Worm (Caenorhabditis elegans): ENCODE results near the gene T24C4.2.

Gene T24C4.2

DNA sequence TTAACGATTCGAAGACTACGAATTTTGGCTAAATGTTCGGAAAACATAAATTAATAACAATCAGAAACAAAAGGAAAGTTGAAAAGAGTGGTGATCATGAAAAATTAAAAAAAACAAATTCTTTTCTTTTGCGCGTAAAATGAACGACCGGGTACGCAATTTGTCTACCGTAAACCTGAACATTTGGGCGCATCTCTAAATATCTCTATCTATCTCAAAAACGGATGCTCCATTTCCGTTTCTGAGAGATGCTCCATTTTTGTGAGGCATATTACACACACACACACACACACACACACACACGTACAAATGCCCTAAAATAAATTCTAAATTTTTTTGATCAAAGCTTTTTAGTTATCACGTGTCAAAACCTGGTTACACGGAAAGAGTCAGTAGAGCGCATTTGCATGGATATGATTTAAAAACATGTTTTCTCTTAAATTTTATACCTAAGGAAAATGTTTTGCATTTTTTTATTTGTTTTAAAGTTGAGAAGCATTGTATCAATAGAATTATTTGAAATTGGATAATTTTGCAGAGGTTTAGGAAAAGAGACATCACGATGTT, 19.3 kb upstream of the T24C4.2 start:
- TF ChIP-seq him-1 (tag; optimal IDR thresholded peaks at IDR 0.05) (no peak), dao-5 (tag; optimal IDR thresholded peaks at IDR 0.05) (no peak), W03F9.2 (tag; optimal IDR thresholded peaks at IDR 0.05) (no peak)

DNA sequence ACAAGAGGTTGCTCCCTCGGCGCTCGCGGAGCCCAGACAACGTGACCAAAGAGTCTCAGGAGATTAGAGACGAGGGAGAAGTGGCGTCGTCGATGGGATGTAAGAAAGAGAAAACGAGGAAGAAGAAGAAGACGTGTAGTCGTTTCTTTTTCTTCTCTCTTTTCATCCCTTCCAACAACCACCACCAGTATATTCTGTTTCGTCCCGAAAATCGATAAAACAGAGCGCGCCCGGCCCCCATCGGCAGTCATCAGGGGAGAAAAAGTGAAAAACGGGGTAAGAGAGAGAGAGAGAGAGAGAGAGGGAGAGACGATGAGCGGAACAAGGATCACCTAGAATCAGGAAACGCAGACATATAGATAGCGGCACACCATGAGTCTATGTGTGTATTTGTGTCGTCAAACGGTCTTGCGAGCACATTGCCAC, 18.1 kb upstream of the T24C4.2 start:
- TF ChIP-seq dao-5 (tag; optimal IDR thresholded peaks at IDR 0.05) = no peak
- TF ChIP-seq him-1 (tag; optimal IDR thresholded peaks at IDR 0.05) = peak; percentile 66
- peak; percentile 14 for TF ChIP-seq W03F9.2 (tag; optimal IDR thresholded peaks at IDR 0.05)

DNA sequence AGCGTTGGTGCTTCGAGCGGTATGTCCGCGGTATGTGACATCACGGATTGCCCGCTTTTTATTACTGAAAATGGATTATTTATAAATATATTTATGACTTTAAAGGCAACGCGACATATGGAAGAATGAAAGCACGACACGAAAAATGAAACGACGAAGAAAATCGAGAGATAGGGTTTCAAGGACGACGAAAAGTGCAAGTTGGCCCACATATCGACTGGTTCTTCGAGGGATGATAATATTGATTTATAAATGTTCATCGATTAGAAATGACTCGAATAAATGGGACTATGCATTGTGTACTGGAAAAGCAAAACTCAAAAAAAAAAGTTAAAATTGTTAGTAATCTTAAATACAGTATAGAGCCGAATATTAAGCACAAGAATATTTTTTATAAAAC, 17.0 kb upstream of the T24C4.2 start, which contains the start of gene zer-1:
zer-1 (minus strand) TSS at position 68 of the 400 bp plus-strand sequence.
- TF ChIP-seq him-1 (tag; optimal IDR thresholded peaks at IDR 0.05) (no peak), dao-5 (tag; optimal IDR thresholded peaks at IDR 0.05) (no peak), W03F9.2 (tag; optimal IDR thresholded peaks at IDR 0.05) (no peak)

DNA sequence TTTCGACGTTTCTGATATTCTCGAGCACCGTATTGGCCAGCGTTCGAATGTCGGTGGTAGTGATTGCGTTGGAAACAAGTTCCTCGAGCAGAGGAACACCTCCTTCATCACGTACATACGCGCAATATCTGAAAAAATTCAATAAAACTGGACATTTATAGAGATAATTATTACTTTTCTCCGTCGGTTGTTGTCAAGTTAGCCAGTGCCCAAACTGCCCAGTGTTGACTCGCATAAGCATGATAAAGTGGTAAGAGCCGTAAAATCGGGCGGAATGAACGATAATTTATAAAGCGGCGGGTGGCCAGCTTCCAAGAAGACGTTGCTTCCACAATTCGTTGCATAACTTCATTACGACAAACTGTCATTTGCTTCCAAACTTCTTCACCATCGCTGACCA, 13.8 kb upstream of the T24C4.2 start:
- TF ChIP-seq him-1 (tag; optimal IDR thresholded peaks at IDR 0.05) = no peak
- no peak for TF ChIP-seq W03F9.2 (tag; optimal IDR thresholded peaks at IDR 0.05)
- TF ChIP-seq dao-5 (tag; optimal IDR thresholded peaks at IDR 0.05) = no peak

DNA sequence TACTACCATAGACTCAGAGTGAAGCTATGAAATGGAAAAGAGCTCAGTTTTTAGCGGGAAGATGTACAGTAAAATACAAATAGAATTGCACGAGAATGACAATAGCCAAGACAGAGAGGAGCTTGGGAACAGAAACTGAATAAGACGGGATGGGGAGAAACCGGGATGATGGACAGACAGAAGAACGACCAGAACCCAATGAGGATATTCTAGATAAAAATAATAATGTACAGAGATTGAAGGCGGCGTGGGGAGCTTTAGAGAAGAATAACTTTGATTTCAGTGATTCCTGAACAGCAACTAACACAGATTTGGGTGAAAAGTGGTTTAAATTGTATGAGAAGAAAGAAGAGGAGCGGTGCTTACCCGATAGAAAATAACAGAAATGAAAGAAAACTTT, 11.7 kb upstream of the T24C4.2 start:
- TF ChIP-seq dao-5 (tag; optimal IDR thresholded peaks at IDR 0.05) (peak; percentile 44), him-1 (tag; optimal IDR thresholded peaks at IDR 0.05) (no peak), W03F9.2 (tag; optimal IDR thresholded peaks at IDR 0.05) (no peak)

- TF ChIP-seq dao-5 (tag; optimal IDR thresholded peaks at IDR 0.05) = no peak
- TF ChIP-seq him-1 (tag; optimal IDR thresholded peaks at IDR 0.05) = no peak
- no peak for TF ChIP-seq W03F9.2 (tag; optimal IDR thresholded peaks at IDR 0.05)
Observed at ce11 chrIII:880840-881239, 11.1 kb upstream of the T24C4.2 start.

ce11 chrIII:879634-880033, 9.9 kb upstream of the T24C4.2 start, which contains the start of the genes T24C4.5 and ucr-2.3:
Gene T24C4.5 (minus strand): TSS chrIII:879734.
Gene ucr-2.3 (plus strand): TSS chrIII:879860.
- TF ChIP-seq dao-5 (tag; optimal IDR thresholded peaks at IDR 0.05) (no peak), W03F9.2 (tag; optimal IDR thresholded peaks at IDR 0.05) (no peak), him-1 (tag; optimal IDR thresholded peaks at IDR 0.05) (no peak)

DNA sequence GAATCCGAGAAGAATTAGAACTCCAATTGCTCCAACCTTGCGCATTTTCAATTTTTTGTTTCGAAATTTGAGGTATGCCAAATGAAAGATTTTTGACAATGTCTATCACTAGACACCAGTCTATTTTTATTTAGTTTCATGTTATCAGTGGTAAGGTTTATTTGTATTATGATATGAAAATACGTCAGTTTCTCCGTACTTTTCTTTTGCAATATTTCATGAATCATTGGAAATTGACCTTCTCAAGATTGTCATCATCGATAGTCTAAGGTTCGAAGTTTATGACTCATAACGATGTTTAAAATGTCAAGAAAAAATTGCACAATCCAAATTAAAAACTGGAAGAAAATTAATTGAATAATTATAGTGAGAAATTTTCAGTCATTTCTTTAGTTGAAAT, 3.7 kb upstream of the T24C4.2 start, which contains the start of gene clc-19:
clc-19 (minus strand) TSS at position 135 of the 400 bp plus-strand sequence.
- no peak for TF ChIP-seq him-1 (tag; optimal IDR thresholded peaks at IDR 0.05)
- no peak for TF ChIP-seq W03F9.2 (tag; optimal IDR thresholded peaks at IDR 0.05)
- no peak for TF ChIP-seq dao-5 (tag; optimal IDR thresholded peaks at IDR 0.05)

DNA sequence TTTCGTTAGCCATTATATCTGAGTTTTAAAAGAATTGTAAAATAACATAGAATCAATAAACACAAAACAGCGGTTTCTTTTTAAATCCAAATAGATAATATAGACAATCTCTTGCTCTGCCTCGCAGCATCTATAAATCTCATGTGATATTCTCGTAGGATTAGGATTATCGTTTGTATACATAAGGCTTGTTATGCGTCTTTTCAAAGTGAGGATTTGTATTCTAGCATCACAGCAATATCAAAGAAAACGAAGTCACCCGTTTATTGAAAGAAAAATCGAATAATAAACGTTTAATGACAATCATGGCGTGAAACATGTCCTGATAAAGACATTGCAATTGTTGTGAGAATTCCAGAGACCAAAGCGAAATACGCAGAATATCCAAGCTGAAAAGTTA, 2.6 kb upstream of the T24C4.2 start, which contains the start of the genes T24C4.3 and clc-20:
T24C4.3 (minus strand) TSS at position 101 of the 400 bp plus-strand sequence.
clc-20 (plus strand) TSS at position 211 of the 400 bp plus-strand sequence.
- TF ChIP-seq dao-5 (tag; optimal IDR thresholded peaks at IDR 0.05) = no peak
- TF ChIP-seq W03F9.2 (tag; optimal IDR thresholded peaks at IDR 0.05) = no peak
- TF ChIP-seq him-1 (tag; optimal IDR thresholded peaks at IDR 0.05) = no peak

DNA sequence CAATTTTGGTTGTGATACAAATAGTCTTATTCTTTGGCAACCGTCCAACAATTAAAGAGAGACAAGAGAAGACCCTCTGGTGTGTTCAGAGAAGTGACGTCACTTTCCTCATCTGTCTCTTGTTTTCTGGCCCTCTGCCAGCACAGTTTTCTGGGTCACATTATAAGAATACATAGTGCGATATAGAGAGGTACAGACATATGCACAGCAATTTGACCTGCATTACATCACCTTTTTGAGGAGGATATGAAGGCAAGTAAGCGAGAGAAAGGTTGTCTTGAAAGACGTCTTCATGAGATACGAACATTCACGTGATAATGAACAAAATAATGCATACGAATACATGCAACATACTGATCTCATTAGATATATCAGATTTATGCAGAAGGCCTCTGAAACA, 786 bp upstream of the T24C4.2 start:
- TF ChIP-seq him-1 (tag; optimal IDR thresholded peaks at IDR 0.05) (no peak), dao-5 (tag; optimal IDR thresholded peaks at IDR 0.05) (no peak), W03F9.2 (tag; optimal IDR thresholded peaks at IDR 0.05) (no peak)

- TF ChIP-seq W03F9.2 (tag; optimal IDR thresholded peaks at IDR 0.05) (no peak), dao-5 (tag; optimal IDR thresholded peaks at IDR 0.05) (no peak), him-1 (tag; optimal IDR thresholded peaks at IDR 0.05) (no peak)
Observed at ce11 chrIII:868866-869265, 903 bp downstream of the T24C4.2 start.

ce11 chrIII:861819-862356, 7.9 kb downstream of the T24C4.2 start, which contains the start of gene arx-4:
Gene arx-4 (plus strand): TSS chrIII:862306.
- TF ChIP-seq W03F9.2 (tag; optimal IDR thresholded peaks at IDR 0.05) (no peak), dao-5 (tag; optimal IDR thresholded peaks at IDR 0.05) (no peak), him-1 (tag; optimal IDR thresholded peaks at IDR 0.05) (no peak)

- TF ChIP-seq dao-5 (tag; optimal IDR thresholded peaks at IDR 0.05) (no peak), W03F9.2 (tag; optimal IDR thresholded peaks at IDR 0.05) (no peak), him-1 (tag; optimal IDR thresholded peaks at IDR 0.05) (no peak)
Observed at ce11 chrIII:859898-860297, 9.9 kb downstream of the T24C4.2 start, which contains the start of gene exos-4.2. Gene exos-4.2 (plus strand): TSS chrIII:860198.

ce11 chrIII:856908-857307, 12.9 kb downstream of the T24C4.2 start:
- no peak for TF ChIP-seq W03F9.2 (tag; optimal IDR thresholded peaks at IDR 0.05)
- TF ChIP-seq dao-5 (tag; optimal IDR thresholded peaks at IDR 0.05) = no peak
- TF ChIP-seq him-1 (tag; optimal IDR thresholded peaks at IDR 0.05) = no peak

All from whole organism, L4/young adult.